Worm (Caenorhabditis elegans) whole organism, L2 larva: ENCODE results near the gene ldh-1.

ENCODE experiments used
- C34F6.9 ChIP-seq: fragments of 150-350 bp; optimal IDR thresholded peaks from 2 replicates; lab custom pipeline; 2014; ENCODE audit warnings: missing biosample characterization, missing genetic modification characterization
- F13H6.1 ChIP-seq: sonication (generic microtip); optimal IDR thresholded peaks from 2 replicates; lab custom pipeline; 2016; ENCODE audit warnings: missing genetic modification characterization, missing compliant biosample characterization
- R02D3.7 ChIP-seq: fragments of 150-350 bp; optimal IDR thresholded peaks from 2 replicates; lab custom pipeline; 2014; ENCODE audit warnings: missing biosample characterization, missing genetic modification characterization
- Y55F3AM.14 ChIP-seq: fragments of 200-800 bp; sonication (Bioruptor generic); optimal IDR thresholded peaks from 2 replicates; lab custom pipeline; 2018; ENCODE audit warnings: mild to moderate bottlenecking, missing genetic modification characterization, missing compliant biosample characterization
- ZK546.5 ChIP-seq: sonication (generic microtip); optimal IDR thresholded peaks from 2 replicates; lab custom pipeline; 2017; ENCODE audit warnings: missing biosample characterization, missing genetic modification characterization
- alr-1 ChIP-seq: fragments of 150-350 bp; optimal IDR thresholded peaks from 2 replicates; lab custom pipeline; 2014; ENCODE audit warnings: missing biosample characterization, missing genetic modification characterization
- aly-2 ChIP-seq: fragments of 150-350 bp; optimal IDR thresholded peaks from 2 replicates; lab custom pipeline; 2014; ENCODE audit warnings: missing biosample characterization, missing genetic modification characterization
- ama-1 ChIP-seq: fragments of 150-350 bp; optimal IDR thresholded peaks from 2 replicates; lab custom pipeline; 2018; ENCODE audit warnings: inconsistent platforms
- blmp-1 ChIP-seq: sonication (generic microtip); optimal IDR thresholded peaks from 2 replicates; lab custom pipeline; 2017; ENCODE audit warnings: missing genetic modification characterization, mild to moderate bottlenecking, missing compliant biosample characterization, antibody characterized with exemption, moderate library complexity; ENCODE audit not compliant: insufficient read depth
- ceh-16 ChIP-seq: fragments of 150-350 bp; optimal IDR thresholded peaks from 2 replicates; lab custom pipeline; 2014; ENCODE audit warnings: missing biosample characterization, missing genetic modification characterization
- crh-2 ChIP-seq: sonication (generic microtip); optimal IDR thresholded peaks from 2 replicates; lab custom pipeline; 2017; ENCODE audit warnings: missing biosample characterization, missing genetic modification characterization
- dmd-4 ChIP-seq: sonication (generic microtip); optimal IDR thresholded peaks from 2 replicates; lab custom pipeline; 2017; ENCODE audit warnings: missing biosample characterization, missing genetic modification characterization
- egl-27 ChIP-seq: sonication (generic microtip); optimal IDR thresholded peaks from 3 replicates; lab custom pipeline; 2017; ENCODE audit warnings: missing biosample characterization, missing genetic modification reagents, missing genetic modification characterization
- elt-1 ChIP-seq: fragments of 150-350 bp; optimal IDR thresholded peaks from 2 replicates; lab custom pipeline; 2014; ENCODE audit warnings: missing biosample characterization, missing genetic modification characterization
- elt-3 ChIP-seq: sonication (generic microtip); optimal IDR thresholded peaks from 2 replicates; lab custom pipeline; 2017; ENCODE audit warnings: missing biosample characterization, missing genetic modification characterization
- fos-1 ChIP-seq: fragments of 150-350 bp; optimal IDR thresholded peaks from 2 replicates; lab custom pipeline; 2014; ENCODE audit warnings: missing biosample characterization, missing genetic modification characterization
- gmeb-1 ChIP-seq: fragments of 150-350 bp; optimal IDR thresholded peaks from 2 replicates; lab custom pipeline; 2014; ENCODE audit warnings: missing biosample characterization, missing genetic modification characterization
- lin-11 ChIP-seq: fragments of 150-350 bp; sonication (generic microtip); optimal IDR thresholded peaks from 2 replicates; lab custom pipeline; 2014; ENCODE audit warnings: missing biosample characterization, missing genetic modification characterization, inconsistent platforms, mixed read lengths
- lin-13 ChIP-seq: fragments of 150-350 bp; optimal IDR thresholded peaks from 2 replicates; lab custom pipeline; 2014; ENCODE audit warnings: missing biosample characterization, missing genetic modification reagents, missing genetic modification characterization
- lin-39 ChIP-seq: fragments of 150-350 bp; optimal IDR thresholded peaks from 2 replicates; lab custom pipeline; 2014; ENCODE audit warnings: missing biosample characterization, missing genetic modification reagents, missing genetic modification characterization
- lsy-2 ChIP-seq, 2 experiments: fragments of 150-350 bp in 1 of 2; sonication (generic microtip) in 1 of 2; optimal IDR thresholded peaks; 2 replicates each; lab custom pipeline; 2014 to 2017; ENCODE audit warnings: missing biosample characterization in 2 of 2, missing genetic modification characterization in 2 of 2
- mab-5 ChIP-seq: fragments of 150-350 bp; optimal IDR thresholded peaks from 2 replicates; lab custom pipeline; 2014; ENCODE audit warnings: missing biosample characterization, missing genetic modification characterization
- mbf-1 ChIP-seq: sonication (generic microtip); optimal IDR thresholded peaks from 2 replicates; lab custom pipeline; 2017; ENCODE audit warnings: missing biosample characterization, missing genetic modification characterization
- mdl-1 ChIP-seq, 2 experiments: fragments of 150-350 bp in 1 of 2; sonication (generic microtip) in 1 of 2; optimal IDR thresholded peaks; 2 replicates each; lab custom pipeline; 2017; ENCODE audit warnings: missing biosample characterization in 2 of 2, missing genetic modification characterization in 2 of 2
- nhr-10 ChIP-seq: sonication (generic microtip); optimal IDR thresholded peaks from 2 replicates; lab custom pipeline; 2017; ENCODE audit warnings: missing biosample characterization, missing genetic modification characterization
- nhr-11 ChIP-seq: fragments of 150-350 bp; optimal IDR thresholded peaks from 2 replicates; lab custom pipeline; 2014; ENCODE audit warnings: missing biosample characterization, missing genetic modification characterization
- nhr-129 ChIP-seq: fragments of 150-350 bp; optimal IDR thresholded peaks from 2 replicates; lab custom pipeline; 2014; ENCODE audit warnings: missing biosample characterization, missing genetic modification characterization
- nhr-21 ChIP-seq: fragments of 150-350 bp; optimal IDR thresholded peaks from 2 replicates; lab custom pipeline; 2014; ENCODE audit warnings: missing biosample characterization, missing genetic modification characterization
- nhr-23 ChIP-seq: fragments of 150-350 bp; optimal IDR thresholded peaks from 2 replicates; lab custom pipeline; 2014; ENCODE audit warnings: missing biosample characterization, missing genetic modification reagents, missing genetic modification characterization
- nhr-237 ChIP-seq: fragments of 150-350 bp; optimal IDR thresholded peaks from 2 replicates; lab custom pipeline; 2014; ENCODE audit warnings: missing biosample characterization, missing genetic modification characterization
- nhr-25 ChIP-seq: fragments of 150-350 bp; sonication (generic microtip); optimal IDR thresholded peaks from 3 replicates; lab custom pipeline; 2014; ENCODE audit warnings: missing biosample characterization, missing genetic modification characterization
- nhr-6 ChIP-seq: fragments of 150-350 bp; optimal IDR thresholded peaks from 2 replicates; lab custom pipeline; 2014; ENCODE audit warnings: missing biosample characterization, missing genetic modification characterization
- nhr-77 ChIP-seq: fragments of 150-350 bp; optimal IDR thresholded peaks from 2 replicates; lab custom pipeline; 2014; ENCODE audit warnings: missing biosample characterization, missing genetic modification characterization
- sem-4 ChIP-seq: fragments of 150-350 bp; optimal IDR thresholded peaks from 2 replicates; lab custom pipeline; 2014; ENCODE audit warnings: missing biosample characterization, missing genetic modification reagents, missing genetic modification characterization
- skn-1 ChIP-seq: sonication (generic microtip); optimal IDR thresholded peaks from 2 replicates; lab custom pipeline; 2017; ENCODE audit warnings: missing biosample characterization, missing genetic modification characterization
- sma-3 ChIP-seq: sonication (generic microtip); optimal IDR thresholded peaks from 2 replicates; lab custom pipeline; 2016; ENCODE audit warnings: missing genetic modification reagents, missing genetic modification characterization, missing compliant biosample characterization
- sma-9 ChIP-seq, 2 experiments: fragments of 150-350 bp in 1 of 2; sonication (generic microtip) in 1 of 2; optimal IDR thresholded peaks; 2 replicates each; lab custom pipeline; 2014 to 2016; ENCODE audit warnings: missing genetic modification characterization in 2 of 2, mild to moderate bottlenecking in 1 of 2, missing biosample characterization in 1 of 2, missing compliant biosample characterization in 1 of 2, missing genetic modification reagents in 1 of 2, moderate library complexity in 1 of 2
- snpc-4 ChIP-seq: fragments of 150-350 bp; optimal IDR thresholded peaks from 2 replicates; lab custom pipeline; 2014; ENCODE audit warnings: missing biosample characterization, missing genetic modification characterization
- unc-39 ChIP-seq: fragments of 150-350 bp; optimal IDR thresholded peaks from 2 replicates; lab custom pipeline; 2014; ENCODE audit warnings: missing biosample characterization, missing genetic modification characterization
- unc-55 ChIP-seq: fragments of 150-350 bp; sonication (generic microtip); optimal IDR thresholded peaks from 3 replicates; lab custom pipeline; 2014; ENCODE audit warnings: missing biosample characterization, missing genetic modification reagents, missing genetic modification characterization
- unc-62 ChIP-seq: fragments of 150-350 bp; optimal IDR thresholded peaks from 2 replicates; lab custom pipeline; 2014; ENCODE audit warnings: missing biosample characterization, missing genetic modification reagents, missing genetic modification characterization
- zag-1 ChIP-seq: fragments of 150-350 bp; optimal IDR thresholded peaks from 2 replicates; lab custom pipeline; 2014; ENCODE audit warnings: missing biosample characterization, missing genetic modification characterization
- ztf-1 ChIP-seq: fragments of 200-800 bp; sonication (Bioruptor generic); conservative IDR thresholded peaks from 2 replicates; pipeline ENCODE4 v1.3.6; 2022; ENCODE audit warnings: missing genetic modification characterization, missing compliant biosample characterization
- ztf-11 ChIP-seq: sonication (generic microtip); optimal IDR thresholded peaks from 2 replicates; lab custom pipeline; 2017; ENCODE audit warnings: missing biosample characterization, missing genetic modification characterization
- ztf-4 ChIP-seq: fragments of 150-350 bp; optimal IDR thresholded peaks from 2 replicates; lab custom pipeline; 2014; ENCODE audit warnings: missing biosample characterization, missing genetic modification characterization

ldh-1 gene

ce11 chrII:11746782-11747288, 22.8 kb downstream of the ldh-1 start (continued):
- TF ChIP-seq gmeb-1 (tag; lab: Kevin White, UChicago) (no peak), F13H6.1 (tag; lab: Kevin White, UChicago) (peak; percentile 88), skn-1 (tag; lab: Kevin White, UChicago) (no peak)

ce11 chrII:11747889-11748288, 23.9 kb downstream of the ldh-1 start:
- TF ChIP-seq R02D3.7 (tag; lab: Kevin White, UChicago), result no peak
- TF ChIP-seq lsy-2 (tag; optimal IDR thresholded peaks at IDR 0.05; lab: Kevin White, UChicago), result peak; percentile 29 to 92
- peak; percentile 33 for TF ChIP-seq unc-55 (GFP tag; lab: Kevin White, UChicago)
- TF ChIP-seq elt-1, result no peak
- peak; percentile 8 for TF ChIP-seq lin-13

ce11 chrII:11748494-11748893, 24.5 kb downstream of the ldh-1 start, which contains the start of the genes F44E5.17 and gpb-1:
Gene F44E5.17 (minus strand): TSS chrII:11748594.
Gene gpb-1 (minus strand): TSS chrII:11748611.
- TF ChIP-seq elt-3 (tag; lab: Kevin White, UChicago), result no peak
- TF ChIP-seq gmeb-1 (tag; lab: Kevin White, UChicago), result no peak

DNA sequence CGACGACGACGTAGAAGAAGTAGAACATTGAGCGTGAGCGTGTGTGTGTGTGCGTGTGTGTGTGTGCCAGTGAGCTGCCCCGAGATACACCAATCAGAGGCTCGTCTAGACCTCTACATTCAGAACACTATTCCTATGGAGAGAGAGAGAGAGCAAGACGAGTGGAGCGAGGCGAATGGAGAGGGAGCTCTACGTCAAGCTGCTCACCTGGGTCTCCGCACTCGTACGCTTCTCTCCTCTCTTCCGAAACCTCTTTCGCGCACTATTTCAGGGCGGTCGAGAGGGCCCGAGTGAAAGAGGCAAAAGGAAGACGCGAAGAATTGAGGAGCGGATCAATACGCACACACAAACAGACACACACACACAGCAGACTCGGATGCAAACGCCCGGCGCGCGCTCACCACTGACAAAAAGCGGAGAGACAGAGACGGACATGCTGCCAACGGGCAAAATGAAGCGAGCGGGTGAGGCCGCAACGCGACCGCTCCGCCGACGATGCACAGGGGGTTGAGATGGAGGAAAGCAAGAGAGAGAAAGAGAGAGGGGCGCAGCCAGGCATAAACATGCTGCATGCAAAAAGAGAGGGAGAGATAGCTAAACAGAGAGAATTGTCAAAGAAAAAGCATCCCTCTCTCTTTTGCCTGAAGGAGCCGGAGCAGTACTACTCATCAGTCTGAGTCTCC, 25.6 kb downstream of the ldh-1 start:
- TF ChIP-seq sem-4 (tag; lab: Kevin White, UChicago) (peak; percentile 4), sma-9 (GFP tag; optimal IDR thresholded peaks at IDR 0.05; lab: Kevin White, UChicago) (peak; percentile 65), sma-9 (tag; optimal IDR thresholded peaks at IDR 0.05; lab: Kevin White, UChicago) (no peak), fos-1 (peak; percentile 48), crh-2 (tag; lab: Kevin White, UChicago) (peak; percentile 80), skn-1 (tag; lab: Kevin White, UChicago) (no peak), Y55F3AM.14 (GFP tag; lab: Kevin White, UChicago) (peak; percentile 44), mbf-1 (tag; lab: Kevin White, UChicago) (no peak), egl-27 (tag; lab: Kevin White, UChicago) (peak; percentile 51), unc-55 (GFP tag; lab: Kevin White, UChicago) (peak; percentile 80), ztf-4 (tag; lab: Kevin White, UChicago) (peak; percentile 57), lin-13 (peak; percentile 37), sma-3 (GFP tag; lab: Kevin White, UChicago) (peak; percentile 65), nhr-237 (tag; lab: Kevin White, UChicago) (no peak), ceh-16 (tag; lab: Kevin White, UChicago) (peak; percentile 53), snpc-4 (tag; lab: Kevin White, UChicago) (no peak), ztf-11 (tag; lab: Kevin White, UChicago) (peak; percentile 6), alr-1 (no peak), ama-1 (no peak), unc-39 (tag; lab: Kevin White, UChicago) (no peak), unc-62 (no peak), lin-39 (tag; lab: Kevin White, UChicago) (peak; percentile 73), elt-3 (tag; lab: Kevin White, UChicago) (no peak), C34F6.9 (tag; lab: Kevin White, UChicago) (peak; percentile 68), ztf-1 (GFP tag; lab: Robert Waterston, UW) (no peak), nhr-6 (tag; lab: Kevin White, UChicago) (peak; percentile 64), F13H6.1 (tag; lab: Kevin White, UChicago) (peak; percentile 96), R02D3.7 (tag; lab: Kevin White, UChicago) (no peak), mdl-1 (tag; optimal IDR thresholded peaks at IDR 0.05; lab: Kevin White, UChicago) (peak; percentile 68 to 69), blmp-1 (tag; lab: Kevin White, UChicago) (no peak), lin-11 (tag; lab: Kevin White, UChicago) (no peak), nhr-21 (tag; lab: Kevin White, UChicago) (no peak), ZK546.5 (peak; percentile 7), mab-5 (peak; percentile 71), dmd-4 (tag; lab: Kevin White, UChicago) (no peak), nhr-25 (tag; lab: Kevin White, UChicago) (peak; percentile 65), elt-1 (no peak), nhr-77 (tag; lab: Kevin White, UChicago) (peak; percentile 19), nhr-10 (tag; lab: Kevin White, UChicago) (no peak), lsy-2 (tag; optimal IDR thresholded peaks at IDR 0.05; lab: Kevin White, UChicago) (peak; percentile 40 to 75), zag-1 (tag; lab: Kevin White, UChicago) (peak; percentile 81), aly-2 (tag; lab: Kevin White, UChicago) (no peak), gmeb-1 (tag; lab: Kevin White, UChicago) (peak; percentile 45), nhr-129 (peak; percentile 85), nhr-23 (tag; lab: Kevin White, UChicago) (no peak), nhr-11 (tag; lab: Kevin White, UChicago) (no peak)
